Worm (Caenorhabditis elegans) whole organism, L4 larva: ENCODE measurements around the gene F54C9.11.

Experiments used
- lin-13 ChIP-seq: fragments of 150-350 bp; optimal IDR thresholded peaks from 2 replicates; lab custom pipeline; 2014; ENCODE audit warnings: missing biosample characterization, missing genetic modification reagents, missing genetic modification characterization
- nhr-237 ChIP-seq: sonication (generic microtip); optimal IDR thresholded peaks from 2 replicates; lab custom pipeline; 2017; ENCODE audit warnings: missing biosample characterization, missing genetic modification characterization
- snpc-4 ChIP-seq: fragments of 150-350 bp; optimal IDR thresholded peaks from 2 replicates; lab custom pipeline; 2014; ENCODE audit warnings: missing biosample characterization, missing genetic modification characterization
- unc-39 ChIP-seq: sonication (generic microtip); optimal IDR thresholded peaks from 2 replicates; lab custom pipeline; 2017; ENCODE audit warnings: missing biosample characterization, missing genetic modification characterization
- ztf-11 ChIP-seq: fragments of 150-350 bp; optimal IDR thresholded peaks from 2 replicates; lab custom pipeline; 2014; ENCODE audit warnings: missing biosample characterization, missing genetic modification characterization

ce11 chrII:8602337-8602944 is 17.6 kb upstream of the F54C9.11 start, which contains the start of the genes cpf-1 and rpl-26:
- no peak for TF ChIP-seq lin-13 (GFP tag; lab: Kevin White, UChicago)
- no peak for TF ChIP-seq ztf-11 (tag; lab: Kevin White, UChicago)
- no peak for TF ChIP-seq snpc-4 (tag; lab: Kevin White, UChicago)
- no peak for TF ChIP-seq nhr-237 (tag; lab: Kevin White, UChicago)
- TF ChIP-seq unc-39 (tag; lab: Kevin White, UChicago), result no peak
